Worm (Caenorhabditis elegans) whole organism, L4/young adult: ENCODE measurements around the gene sto-2.

ENCODE experiments used
- W03F9.2 ChIP-seq: fragments of 150-350 bp; optimal IDR thresholded peaks from 2 replicates; lab custom pipeline; 2014; ENCODE audit warnings: missing biosample characterization, missing genetic modification characterization
- dao-5 ChIP-seq: sonication (generic microtip); optimal IDR thresholded peaks from 2 replicates; lab custom pipeline; 2016; ENCODE audit warnings: missing genotype, missing genetic modification characterization, moderate library complexity, missing compliant biosample characterization
- him-1 ChIP-seq: sonication (generic microtip); optimal IDR thresholded peaks from 2 replicates; lab custom pipeline; 2016; ENCODE audit warnings: missing genotype, missing genetic modification reagents, missing genetic modification characterization, missing compliant biosample characterization

The sto-2 gene

ce11 chrX:5293862-5294261 lies 29.3 kb downstream of the sto-2 start:
- no peak for TF ChIP-seq dao-5
- TF ChIP-seq W03F9.2 (tag; lab: Kevin White, UChicago): no peak
- TF ChIP-seq him-1 (tag; lab: Kevin White, UChicago): no peak

DNA sequence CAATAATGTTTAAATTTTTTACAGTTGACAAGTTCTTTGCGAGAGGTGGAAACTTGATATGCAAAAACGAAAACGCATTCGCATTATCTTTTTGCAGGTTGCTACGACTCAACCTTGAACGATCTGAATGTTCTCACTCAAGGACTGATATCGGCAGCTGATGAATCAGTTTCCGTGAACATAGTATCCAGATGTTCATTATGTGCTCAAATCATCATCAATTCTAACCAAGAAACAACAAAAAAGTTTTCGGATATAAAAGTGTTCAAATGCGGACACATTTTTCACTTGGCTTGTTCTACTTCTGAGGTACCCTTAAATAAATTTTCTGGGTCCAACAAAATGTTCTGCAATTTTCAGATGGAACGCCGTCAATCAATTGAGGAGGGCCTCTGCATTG lies 34.1 kb downstream of the sto-2 start:
- TF ChIP-seq W03F9.2 (tag; lab: Kevin White, UChicago): no peak
- TF ChIP-seq dao-5: no peak
- TF ChIP-seq him-1 (tag; lab: Kevin White, UChicago): no peak

- no peak for TF ChIP-seq W03F9.2 (tag; lab: Kevin White, UChicago)
- TF ChIP-seq dao-5: no peak
- no peak for TF ChIP-seq him-1 (tag; lab: Kevin White, UChicago)
Measured at ce11 chrX:5283531-5283930, 39.7 kb downstream of the sto-2 start, which contains the start of gene vps-41. vps-41 (plus strand) TSS chrX:5283831.

DNA sequence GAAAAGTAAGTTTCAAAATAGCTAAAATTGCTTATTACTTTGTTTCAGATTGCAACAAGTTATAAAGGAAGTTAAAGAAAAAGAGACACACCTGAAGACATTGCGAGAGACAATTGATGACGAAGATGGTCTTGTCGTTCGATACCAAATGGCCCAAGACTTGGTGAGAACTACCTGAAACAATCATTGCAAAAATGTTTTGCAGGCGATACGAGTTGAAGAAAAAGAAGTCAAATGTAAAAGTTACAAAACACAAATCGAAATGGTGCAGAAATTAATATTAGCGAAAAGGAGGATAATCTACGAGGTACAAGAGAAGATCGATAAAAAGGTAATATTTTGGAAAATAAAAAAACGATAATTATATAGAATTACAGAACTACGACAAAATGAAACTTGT lies 43.5 kb downstream of the sto-2 start, which contains the start of gene rga-8:
rga-8 (minus strand) TSS at position 101 of the 400 bp plus-strand sequence.
- no peak for TF ChIP-seq W03F9.2 (tag; lab: Kevin White, UChicago)
- no peak for TF ChIP-seq dao-5
- TF ChIP-seq him-1 (tag; lab: Kevin White, UChicago): no peak

ce11 chrX:5279170-5279635 lies 44.0 kb downstream of the sto-2 start, which contains the start of gene Y34B4A.2:
Y34B4A.2 (plus strand) TSS chrX:5279497.
- TF ChIP-seq him-1 (tag; lab: Kevin White, UChicago) (no peak), dao-5 (no peak), W03F9.2 (tag; lab: Kevin White, UChicago) (no peak)

DNA sequence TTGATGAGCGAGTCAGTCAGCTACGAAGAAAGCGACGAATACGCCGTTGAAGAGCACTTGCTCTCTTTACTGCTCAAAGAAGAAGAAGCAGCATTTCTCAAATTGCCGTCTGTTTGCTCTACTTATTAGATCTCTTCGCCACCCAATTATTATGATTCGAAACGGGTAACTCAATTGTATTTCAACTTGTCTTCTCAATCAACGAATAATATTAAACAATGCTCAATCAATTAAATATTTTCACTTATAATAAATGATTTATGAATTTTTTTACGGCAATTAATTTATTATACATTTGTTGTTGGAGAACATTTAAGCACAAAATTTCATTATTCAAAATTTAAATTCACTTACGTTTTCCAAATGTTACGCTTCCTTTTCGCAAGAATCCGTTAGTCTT lies 44.9 kb downstream of the sto-2 start:
- no peak for TF ChIP-seq dao-5
- no peak for TF ChIP-seq W03F9.2 (tag; lab: Kevin White, UChicago)
- no peak for TF ChIP-seq him-1 (tag; lab: Kevin White, UChicago)

DNA sequence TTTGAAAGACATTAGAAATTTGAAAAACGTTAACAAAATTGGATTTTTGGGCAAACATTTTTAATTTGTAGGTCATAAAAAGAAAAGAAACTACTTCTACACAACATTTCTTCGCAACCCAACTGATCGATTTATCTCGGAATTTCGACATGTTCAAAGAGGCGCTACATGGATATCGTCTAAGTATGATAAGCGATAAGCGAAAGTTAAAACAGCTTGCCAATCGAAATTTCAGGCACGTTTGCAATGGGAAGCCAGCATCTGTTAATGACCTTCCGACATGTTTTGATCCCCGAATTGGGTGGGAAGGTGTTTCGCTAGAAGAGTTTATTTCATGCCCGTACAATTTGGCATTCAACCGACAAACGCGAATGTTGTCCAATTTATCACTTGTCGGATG lies 46.4 kb downstream of the sto-2 start:
- TF ChIP-seq him-1 (tag; lab: Kevin White, UChicago) (no peak), W03F9.2 (tag; lab: Kevin White, UChicago) (no peak), dao-5 (no peak)

ce11 chrX:5275209-5275608 lies 48.0 kb downstream of the sto-2 start, which contains the start of gene hst-6:
hst-6 (plus strand) TSS chrX:5275561.
- TF ChIP-seq dao-5: no peak
- no peak for TF ChIP-seq him-1 (tag; lab: Kevin White, UChicago)
- TF ChIP-seq W03F9.2 (tag; lab: Kevin White, UChicago): no peak

ce11 chrX:5269359-5269758 lies 53.8 kb downstream of the sto-2 start:
- TF ChIP-seq dao-5 (no peak), him-1 (tag; lab: Kevin White, UChicago) (no peak), W03F9.2 (tag; lab: Kevin White, UChicago) (no peak)

- no peak for TF ChIP-seq him-1 (tag; lab: Kevin White, UChicago)
- TF ChIP-seq dao-5: no peak
- no peak for TF ChIP-seq W03F9.2 (tag; lab: Kevin White, UChicago)
Measured at ce11 chrX:5268062-5268461, 55.1 kb downstream of the sto-2 start.

ce11 chrX:5265356-5265755 lies 57.8 kb downstream of the sto-2 start:
- TF ChIP-seq him-1 (tag; lab: Kevin White, UChicago): no peak
- TF ChIP-seq W03F9.2 (tag; lab: Kevin White, UChicago): no peak
- no peak for TF ChIP-seq dao-5

DNA sequence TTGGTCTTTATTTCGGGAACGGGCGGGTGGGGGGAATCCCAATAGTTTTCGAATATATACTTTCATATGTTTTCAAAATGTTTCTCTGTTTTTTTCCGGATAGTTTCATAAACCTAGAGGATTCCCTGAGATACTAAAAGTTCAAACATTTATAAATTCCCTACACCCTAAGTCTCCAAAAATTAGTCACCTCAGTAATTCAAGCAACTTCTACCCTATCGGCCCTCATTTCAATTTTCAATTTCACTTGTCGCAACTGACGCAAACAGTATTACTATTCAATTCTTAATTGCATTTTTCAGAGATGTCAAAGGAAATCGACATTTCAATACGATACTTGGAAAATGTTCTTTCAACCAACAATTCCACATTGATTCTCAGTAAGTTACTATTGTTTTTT lies 59.2 kb downstream of the sto-2 start, which contains the start of gene Y34B4A.4:
Y34B4A.4 (plus strand) TSS at position 301 of the 400 bp plus-strand sequence.
- no peak for TF ChIP-seq him-1 (tag; lab: Kevin White, UChicago)
- TF ChIP-seq W03F9.2 (tag; lab: Kevin White, UChicago): no peak
- no peak for TF ChIP-seq dao-5

DNA sequence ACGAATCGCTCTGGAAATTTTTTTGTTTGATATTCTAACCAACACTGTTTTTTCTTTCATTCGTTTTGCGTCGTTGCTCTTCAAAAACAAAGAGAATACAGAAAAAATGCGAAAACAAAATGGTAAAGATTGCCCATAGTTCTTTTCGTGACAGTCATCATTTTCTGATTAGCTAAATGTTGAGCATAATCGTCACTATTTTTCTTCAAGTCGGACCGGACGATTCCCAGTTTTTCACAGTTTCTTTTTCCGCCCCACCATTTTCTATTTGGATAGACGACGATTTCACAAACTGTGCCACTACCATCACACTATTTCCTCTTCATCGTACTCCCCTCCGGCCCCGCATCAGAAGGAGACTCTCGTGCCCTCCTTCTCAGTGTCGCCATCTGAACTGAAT lies 59.6 kb downstream of the sto-2 start:
- TF ChIP-seq dao-5 (no peak), W03F9.2 (tag; lab: Kevin White, UChicago) (no peak), him-1 (tag; lab: Kevin White, UChicago) (no peak)

ce11 chrX:5262033-5262432 lies 61.2 kb downstream of the sto-2 start:
- no peak for TF ChIP-seq dao-5
- no peak for TF ChIP-seq him-1 (tag; lab: Kevin White, UChicago)
- TF ChIP-seq W03F9.2 (tag; lab: Kevin White, UChicago): no peak

DNA sequence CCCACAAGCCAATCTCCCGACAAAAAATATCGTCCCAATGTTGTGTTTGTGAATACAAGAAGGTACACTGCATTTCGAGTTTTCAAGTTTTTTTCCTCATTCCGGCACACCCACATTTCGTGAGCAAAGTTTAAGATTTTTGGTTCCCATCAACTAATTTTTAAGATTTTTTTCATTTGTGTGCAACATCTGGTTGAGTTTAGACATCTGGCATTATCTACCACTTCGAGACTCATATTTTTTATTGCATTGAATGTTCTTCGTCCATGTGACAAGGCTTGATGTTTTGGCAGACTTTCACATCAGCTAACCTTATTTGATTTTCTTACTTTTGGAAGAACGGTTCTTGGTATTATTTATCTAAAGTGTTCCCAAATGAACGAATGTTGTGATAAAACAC lies 62.8 kb downstream of the sto-2 start:
- TF ChIP-seq W03F9.2 (tag; lab: Kevin White, UChicago) (no peak), dao-5 (no peak), him-1 (tag; lab: Kevin White, UChicago) (no peak)
